Fruit fly (Drosophila melanogaster): ENCODE measurements around the gene Cdc37.

DNA sequence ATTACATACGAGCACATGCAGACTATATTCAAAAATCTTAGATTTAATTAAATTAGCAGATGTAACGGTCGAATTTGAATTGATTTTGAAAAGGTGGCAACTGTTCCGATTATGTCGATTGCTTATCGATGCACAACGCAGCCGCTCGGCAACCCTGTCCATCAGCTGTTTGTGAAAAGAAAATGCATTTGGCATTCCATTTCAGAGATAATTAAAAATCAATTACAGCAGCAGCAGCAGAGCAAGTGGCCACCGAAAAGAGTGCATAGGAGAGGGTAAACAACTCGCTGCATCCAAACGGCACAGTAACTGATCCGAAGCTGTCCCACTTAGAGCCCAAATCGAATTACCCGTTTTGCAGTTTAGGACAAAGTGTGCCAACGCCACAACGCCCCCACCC is 3.5 kb downstream of the Cdc37 start, which contains the start of gene Patj:
- TF ChIP-seq insv (optimal IDR thresholded peaks at IDR 0.05) (no peak), ttk (optimal IDR thresholded peaks at IDR 0.05) (no peak), psq (optimal IDR thresholded peaks at IDR 0.05) (no peak), Myc (optimal IDR thresholded peaks at IDR 0.05) (no peak)
